Worm (Caenorhabditis elegans) whole organism, L4/young adult: ENCODE results near the gene kap-1.
A peak's percentile ranks its signal among the peaks of the same experiment; 100 is the strongest.

Source experiments
- W03F9.2 ChIP-seq: fragments of 150-350 bp; optimal IDR thresholded peaks from 2 replicates; lab custom pipeline; 2014; ENCODE audit warnings: missing biosample characterization, missing genetic modification characterization
- dao-5 ChIP-seq: sonication (generic microtip); optimal IDR thresholded peaks from 2 replicates; lab custom pipeline; 2016; ENCODE audit warnings: missing genotype, missing genetic modification characterization, moderate library complexity, missing compliant biosample characterization
- him-1 ChIP-seq: sonication (generic microtip); optimal IDR thresholded peaks from 2 replicates; lab custom pipeline; 2016; ENCODE audit warnings: missing genotype, missing genetic modification reagents, missing genetic modification characterization, missing compliant biosample characterization

Gene kap-1

ce11 chrIII:7305649-7305977 lies 33.0 kb upstream of the kap-1 start:
- TF ChIP-seq W03F9.2 (tag; lab: Kevin White, UChicago) (no peak), him-1 (no peak)

ce11 chrIII:7308600-7309109 lies 30.0 kb upstream of the kap-1 start, which contains the start of gene acbp-4:
Gene acbp-4 (minus strand): TSS chrIII:7309109.
- TF ChIP-seq dao-5 (tag; lab: Kevin White, UChicago) (no peak), W03F9.2 (tag; lab: Kevin White, UChicago) (no peak), him-1 (no peak)

- no peak for TF ChIP-seq W03F9.2 (tag; lab: Kevin White, UChicago)
- TF ChIP-seq dao-5 (tag; lab: Kevin White, UChicago), result no peak
- TF ChIP-seq him-1, result no peak
Measured at ce11 chrIII:7310662-7311340, 27.8 kb upstream of the kap-1 start, which contains the start of the genes F56C9.6 and F56C9.3. Gene F56C9.6 (minus strand): TSS chrIII:7310773. Gene F56C9.3 (plus strand): TSS chrIII:7311290.

ce11 chrIII:7314473-7314872 lies 24.2 kb upstream of the kap-1 start:
- TF ChIP-seq him-1, result no peak
- no peak for TF ChIP-seq dao-5 (tag; lab: Kevin White, UChicago)
- TF ChIP-seq W03F9.2 (tag; lab: Kevin White, UChicago), result no peak

ce11 chrIII:7314927-7315547 lies 23.6 kb upstream of the kap-1 start, which contains the start of gene nspg-6:
Gene nspg-6 (minus strand): TSS chrIII:7314977.
- TF ChIP-seq dao-5 (tag; lab: Kevin White, UChicago), result no peak
- no peak for TF ChIP-seq him-1
- no peak for TF ChIP-seq W03F9.2 (tag; lab: Kevin White, UChicago)

- TF ChIP-seq W03F9.2 (tag; lab: Kevin White, UChicago) (no peak), him-1 (no peak), dao-5 (tag; lab: Kevin White, UChicago) (no peak)
Measured at ce11 chrIII:7317354-7317753, 21.3 kb upstream of the kap-1 start.

- TF ChIP-seq him-1 (no peak), dao-5 (tag; lab: Kevin White, UChicago) (no peak), W03F9.2 (tag; lab: Kevin White, UChicago) (no peak)
Measured at ce11 chrIII:7319390-7319789, 19.2 kb upstream of the kap-1 start, which contains the start of gene F56C9.8. Gene F56C9.8 (minus strand): TSS chrIII:7319509.

ce11 chrIII:7322018-7322417 lies 16.6 kb upstream of the kap-1 start:
- TF ChIP-seq him-1 (no peak), W03F9.2 (tag; lab: Kevin White, UChicago) (no peak), dao-5 (tag; lab: Kevin White, UChicago) (no peak)

ce11 chrIII:7323331-7323730 lies 15.3 kb upstream of the kap-1 start:
- no peak for TF ChIP-seq dao-5 (tag; lab: Kevin White, UChicago)
- TF ChIP-seq W03F9.2 (tag; lab: Kevin White, UChicago), result no peak
- no peak for TF ChIP-seq him-1

ce11 chrIII:7329155-7329732 lies 9.4 kb upstream of the kap-1 start, which contains the start of gene lab-2:
Gene lab-2 (minus strand): TSS chrIII:7329607.
- TF ChIP-seq him-1, result no peak
- no peak for TF ChIP-seq dao-5 (tag; lab: Kevin White, UChicago)
- no peak for TF ChIP-seq W03F9.2 (tag; lab: Kevin White, UChicago)

- TF ChIP-seq him-1 (no peak), dao-5 (tag; lab: Kevin White, UChicago) (no peak), W03F9.2 (tag; lab: Kevin White, UChicago) (no peak)
Measured at ce11 chrIII:7331671-7332070, 7.0 kb upstream of the kap-1 start.

ce11 chrIII:7335220-7335619 lies 3.4 kb upstream of the kap-1 start, which contains the start of gene F56C9.10:
Gene F56C9.10 (minus strand): TSS chrIII:7335316.
- TF ChIP-seq him-1, result no peak
- TF ChIP-seq W03F9.2 (tag; lab: Kevin White, UChicago), result peak; percentile 85
- TF ChIP-seq dao-5 (tag; lab: Kevin White, UChicago), result no peak

- no peak for TF ChIP-seq dao-5 (tag; lab: Kevin White, UChicago)
- TF ChIP-seq W03F9.2 (tag; lab: Kevin White, UChicago), result peak; percentile 85
Measured at ce11 chrIII:7336214-7336613, 2.4 kb upstream of the kap-1 start, which contains the start of gene gsp-2. Gene gsp-2 (plus strand): TSS chrIII:7336587.

ce11 chrIII:7338009-7338408 lies 626 bp upstream of the kap-1 start:
- TF ChIP-seq W03F9.2 (tag; lab: Kevin White, UChicago) (no peak), him-1 (no peak), dao-5 (tag; lab: Kevin White, UChicago) (no peak)
